Worm (Caenorhabditis elegans) whole organism, L4 larva: ENCODE results near the gene F48E8.2.
A peak's percentile ranks its signal among the peaks of the same experiment; 100 is the strongest.

Experiments used
- F10B5.3 ChIP-seq: sonication (generic microtip); optimal IDR thresholded peaks from 2 replicates; lab custom pipeline; 2016; ENCODE audit warnings: mild to moderate bottlenecking, missing genetic modification characterization, missing compliant biosample characterization
- Y105C5A.15 ChIP-seq: fragments of 200-800 bp; sonication (Bioruptor generic); IDR thresholded peaks from 2 replicates; pipeline ENCODE4 v1.3.6; 2022; ENCODE audit warnings: missing genetic modification characterization, missing compliant biosample characterization
- aly-2 ChIP-seq: sonication (generic microtip); optimal IDR thresholded peaks from 2 replicates; lab custom pipeline; 2018; ENCODE audit warnings: missing biosample characterization, missing genetic modification characterization
- ceh-44 ChIP-seq: fragments of 200-800 bp; sonication (Bioruptor generic); IDR thresholded peaks from 2 replicates; pipeline ENCODE4 v1.3.6; 2022; ENCODE audit warnings: missing genetic modification reagents, missing genetic modification characterization, missing compliant biosample characterization
- fos-1 ChIP-seq: fragments of 150-350 bp; optimal IDR thresholded peaks from 2 replicates; lab custom pipeline; 2014; ENCODE audit warnings: missing biosample characterization, missing genetic modification characterization
- nhr-11 ChIP-seq: fragments of 150-350 bp; optimal IDR thresholded peaks from 2 replicates; lab custom pipeline; 2014; ENCODE audit warnings: missing biosample characterization, missing genetic modification characterization
- nhr-25 ChIP-seq: sonication (generic microtip); optimal IDR thresholded peaks from 2 replicates; lab custom pipeline; 2017; ENCODE audit warnings: missing genetic modification characterization, mild to moderate bottlenecking, missing compliant biosample characterization, antibody characterized with exemption, moderate library complexity, borderline replicate concordance; ENCODE audit not compliant: insufficient read depth
- nhr-41 ChIP-seq: fragments of 200-800 bp; sonication (Bioruptor generic); IDR thresholded peaks from 2 replicates; pipeline ENCODE4 v1.3.6; 2022; ENCODE audit warnings: missing genetic modification reagents, missing genetic modification characterization, missing compliant biosample characterization
- tra-1 ChIP-seq: fragments of 200-800 bp; sonication (Bioruptor generic); IDR thresholded peaks from 2 replicates; pipeline ENCODE4 v1.3.6; 2022; ENCODE audit warnings: missing genetic modification reagents, missing genetic modification characterization, missing compliant biosample characterization
- unc-130 ChIP-seq: sonication (generic microtip); optimal IDR thresholded peaks from 2 replicates; lab custom pipeline; 2016; ENCODE audit warnings: missing genetic modification reagents, missing genetic modification characterization, missing compliant biosample characterization
- unc-39 ChIP-seq: sonication (generic microtip); optimal IDR thresholded peaks from 2 replicates; lab custom pipeline; 2017; ENCODE audit warnings: missing biosample characterization, missing genetic modification characterization
- zfp-3 ChIP-seq: fragments of 200-800 bp; sonication (Bioruptor generic); conservative IDR thresholded peaks from 2 replicates; pipeline ENCODE4 v1.3.6; 2022; ENCODE audit warnings: missing genetic modification reagents, missing genetic modification characterization, missing compliant biosample characterization

DNA sequence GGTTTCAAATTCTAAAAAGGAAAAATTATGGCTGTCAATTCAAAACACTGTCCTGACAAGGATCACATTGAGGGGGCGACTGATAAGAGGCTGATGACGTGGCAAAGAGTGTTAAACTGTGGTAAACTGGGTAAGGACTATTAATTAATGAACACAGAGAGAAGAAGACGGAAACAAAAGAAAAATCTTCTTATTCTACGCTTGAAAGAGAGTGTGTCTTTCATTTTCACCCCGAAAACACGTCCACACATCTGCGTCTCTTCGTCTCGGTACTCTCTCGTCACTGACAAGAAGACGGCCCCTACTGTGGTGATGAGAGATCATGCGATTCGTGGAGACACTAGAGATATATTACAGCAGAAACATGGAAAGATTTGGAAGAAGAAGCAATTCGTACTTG is 42.8 kb upstream of the F48E8.2 start:
- TF ChIP-seq unc-39 (tag; lab: Kevin White, UChicago) (no peak), aly-2 (tag; lab: Kevin White, UChicago) (no peak), nhr-11 (tag; lab: Kevin White, UChicago) (peak; percentile 20), Y105C5A.15 (GFP tag; lab: Robert Waterston, UW) (no peak), tra-1 (GFP tag; lab: Robert Waterston, UW) (no peak), fos-1 (tag; lab: Kevin White, UChicago) (no peak), unc-130 (GFP tag; lab: Kevin White, UChicago) (no peak), nhr-25 (tag; lab: Kevin White, UChicago) (no peak), ceh-44 (GFP tag; lab: Robert Waterston, UW) (no peak), nhr-41 (no peak; the same call in 1 of the 2 replicates), F10B5.3 (tag; lab: Kevin White, UChicago) (no peak), zfp-3 (GFP tag; lab: Robert Waterston, UW) (no peak)
